Fruit fly (Drosophila melanogaster) whole organism, pupa: ENCODE results near the gene Gem4b.
"Not testable (repeated sequence)": the region's sequence is repeated elsewhere in the genome, so short reads cannot be mapped to it uniquely, and the experiment has no call there.

Source experiments
- CG12605 ChIP-seq: fragments of 200-800 bp; sonication (Bioruptor generic); IDR thresholded peaks from 2 replicates; pipeline ENCODE4 v1.3.6; 2022; ENCODE audit warnings: missing biosample characterization, missing genetic modification characterization
- CG13204 ChIP-seq: fragments of 200-800 bp; sonication (Bioruptor generic); optimal IDR thresholded peaks from 2 replicates; lab custom pipeline; 2018; ENCODE audit warnings: missing biosample characterization, mild to moderate bottlenecking, missing genetic modification characterization, moderate library complexity
- CG14655 ChIP-seq: fragments of 200-800 bp; sonication (Bioruptor generic); optimal IDR thresholded peaks from 3 replicates; lab custom pipeline; 2017; ENCODE audit warnings: mild to moderate bottlenecking, missing biosample characterization, missing genetic modification reagents, missing genetic modification characterization
- CG15710 ChIP-seq: fragments of 200-800 bp; sonication (Bioruptor generic); optimal IDR thresholded peaks from 2 replicates; lab custom pipeline; 2018; ENCODE audit warnings: missing biosample characterization, mild to moderate bottlenecking, missing genetic modification characterization, moderate library complexity
- CG17806 ChIP-seq: fragments of 200-800 bp; sonication (Bioruptor generic); optimal IDR thresholded peaks from 2 replicates; lab custom pipeline; 2018; ENCODE audit warnings: missing biosample characterization, mild to moderate bottlenecking, missing genetic modification characterization, moderate library complexity
- CG32121 ChIP-seq: fragments of 200-800 bp; sonication (Bioruptor generic); IDR thresholded peaks from 2 replicates; pipeline ENCODE4 v1.3.6; 2022; ENCODE audit warnings: missing biosample characterization, missing genetic modification characterization
- CG34367 ChIP-seq: fragments of 200-800 bp; sonication (Bioruptor generic); optimal IDR thresholded peaks from 2 replicates; lab custom pipeline; 2018; ENCODE audit warnings: missing biosample characterization, mild to moderate bottlenecking, missing genetic modification characterization
- CG4496 ChIP-seq: fragments of 200-800 bp; sonication (Bioruptor generic); IDR thresholded peaks from 3 replicates; pipeline ENCODE4 v1.3.6; 2022; ENCODE audit warnings: missing biosample characterization, missing genetic modification characterization
- CG8159 ChIP-seq: fragments of 200-800 bp; sonication (Bioruptor generic); optimal IDR thresholded peaks from 3 replicates; lab custom pipeline; 2018; ENCODE audit warnings: missing biosample characterization, mild to moderate bottlenecking, missing genetic modification characterization, moderate library complexity
- CG8301 ChIP-seq: fragments of 200-800 bp; sonication (Bioruptor generic); optimal IDR thresholded peaks from 2 replicates; lab custom pipeline; 2018; ENCODE audit warnings: missing biosample characterization, mild to moderate bottlenecking, missing genetic modification characterization
- CG9948 ChIP-seq: fragments of 200-800 bp; sonication (Bioruptor generic); optimal IDR thresholded peaks from 2 replicates; lab custom pipeline; 2018; ENCODE audit warnings: missing biosample characterization, mild to moderate bottlenecking, missing genetic modification characterization, moderate library complexity
- D1 ChIP-seq: fragments of 200-800 bp; sonication (Bioruptor generic); optimal IDR thresholded peaks from 2 replicates; lab custom pipeline; 2018; ENCODE audit warnings: missing biosample characterization, mild to moderate bottlenecking, missing genetic modification characterization, moderate library complexity
- EcR ChIP-seq: fragments of 200-800 bp; sonication (Bioruptor generic); optimal IDR thresholded peaks from 3 replicates; lab custom pipeline; 2019; ENCODE audit warnings: missing biosample characterization, missing genetic modification characterization, mild to moderate bottlenecking, moderate library complexity, missing genetic modification reagents
- Ets98B ChIP-seq: fragments of 200-800 bp; sonication (Bioruptor generic); IDR thresholded peaks from 2 replicates; pipeline ENCODE4 v1.3.6; 2022; ENCODE audit warnings: missing biosample characterization, missing genetic modification characterization
- Pif1A ChIP-seq: fragments of 200-800 bp; sonication (Bioruptor generic); optimal IDR thresholded peaks from 3 replicates; lab custom pipeline; 2016; ENCODE audit warnings: missing biosample characterization, missing genetic modification characterization
- Pif1B ChIP-seq: fragments of 200-800 bp; sonication (Bioruptor generic); optimal IDR thresholded peaks from 3 replicates; lab custom pipeline; 2016; ENCODE audit warnings: missing biosample characterization, missing genetic modification characterization
- Snoo ChIP-seq: fragments of 200-800 bp; sonication (Bioruptor generic); optimal IDR thresholded peaks from 3 replicates; lab custom pipeline; 2017; ENCODE audit warnings: missing biosample characterization, mild to moderate bottlenecking, missing genetic modification characterization, inconsistent platforms
- fd96Ca ChIP-seq: fragments of 200-800 bp; sonication (Bioruptor generic); IDR thresholded peaks from 3 replicates; pipeline ENCODE4 v1.3.6; 2022; ENCODE audit warnings: missing biosample characterization, missing genetic modification characterization
- gl ChIP-seq: fragments of 200-800 bp; sonication (Bioruptor generic); optimal IDR thresholded peaks from 2 replicates; lab custom pipeline; 2018; ENCODE audit warnings: missing biosample characterization, mild to moderate bottlenecking, missing genetic modification characterization
- rn ChIP-seq: fragments of 200-800 bp; sonication (Bioruptor generic); IDR thresholded peaks from 2 replicates; pipeline ENCODE4 v1.3.6; 2022; ENCODE audit warnings: missing biosample characterization, missing genetic modification characterization

Gene Gem4b

dm6 chrX:3936174-3936573 lies 4.5 kb upstream of the Gem4b start, which contains the start of the genes CG2938 and Glos:
Gene CG2938, minus strand, starts transcription at chrX:3936469.
Gene Glos, plus strand, starts transcription at chrX:3936517.
- 0 out of 2 replicates have a peak, but pooled peaks have one; percentile 4 for TF ChIP-seq CG32121 (GFP tag; lab: Robert Waterston, UW)
- TF ChIP-seq rn (GFP tag; lab: Robert Waterston, UW), result no peak
- no peak for TF ChIP-seq Snoo (tag; lab: Kevin White, UChicago)

dm6 chrX:3944743-3945142 lies 4.1 kb downstream of the Gem4b start, which contains the start of gene Gem4c:
Gene Gem4c, plus strand, starts transcription at chrX:3945043.
- TF ChIP-seq CG15710; CG34367 (tag; lab: Kevin White, UChicago); CG8159: not testable (repeated sequence)

- TF ChIP-seq Snoo (tag; lab: Kevin White, UChicago), result no peak
- TF ChIP-seq D1, result no peak
- TF ChIP-seq EcR (GFP tag; lab: Kevin White, UChicago), result no peak
- no peak for TF ChIP-seq Pif1B (GFP tag; lab: Kevin White, UChicago)
- TF ChIP-seq CG8159, result peak; percentile 39
- TF ChIP-seq CG4496 (GFP tag; lab: Robert Waterston, UW), result 0 out of 3 replicates have a peak, but pooled peaks have one; percentile 9
- TF ChIP-seq CG8301, result no peak
- peak; percentile 34 for TF ChIP-seq CG34367 (tag; lab: Kevin White, UChicago)
- TF ChIP-seq CG15710, result peak; percentile 5
- no peak for TF ChIP-seq gl (tag; lab: Kevin White, UChicago)
- TF ChIP-seq Ets98B (GFP tag; lab: Robert Waterston, UW), result no peak
- peak; percentile 25 for TF ChIP-seq Pif1A (GFP tag; lab: Kevin White, UChicago)
- TF ChIP-seq CG14655 (GFP tag; lab: Kevin White, UChicago), result no peak
Observed at dm6 chrX:3948889-3949288, 8.2 kb downstream of the Gem4b start, which contains the start of gene Vap33. Gene Vap33, plus strand, starts transcription at chrX:3948975.

- peak; percentile 28; the same call in 1 of the 2 replicates for TF ChIP-seq CG12605 (GFP tag; lab: Robert Waterston, UW)
- peak; percentile 20; the same call in 2 of the 3 replicates for TF ChIP-seq CG4496 (GFP tag; lab: Robert Waterston, UW)
- no peak for TF ChIP-seq Ets98B (GFP tag; lab: Robert Waterston, UW)
- TF ChIP-seq, all 21 proteins: peak for 2
Observed at dm6 chrX:3949409-3950178, 8.9 kb downstream of the Gem4b start.

- TF ChIP-seq rn (GFP tag; lab: Robert Waterston, UW) (0 out of 2 replicates have a peak, but pooled peaks have one; percentile 4), CG32121 (GFP tag; lab: Robert Waterston, UW) (peak; percentile 56; the same call in 1 of the 2 replicates), CG9948 (tag; lab: Kevin White, UChicago) (peak; percentile 8), Snoo (tag; lab: Kevin White, UChicago) (no peak), Ets98B (GFP tag; lab: Robert Waterston, UW) (peak; percentile 15; the same call in 1 of the 2 replicates), CG17806 (tag; lab: Kevin White, UChicago) (no peak), fd96Ca (peak; percentile 76)
Observed at dm6 chrX:3950199-3950645, 9.6 kb downstream of the Gem4b start.

dm6 chrX:3964965-3965420 lies 24.3 kb downstream of the Gem4b start, which contains the start of gene lva:
Gene lva, minus strand, starts transcription at chrX:3965327.
- TF ChIP-seq EcR (GFP tag; lab: Kevin White, UChicago) (peak; percentile 15), CG15710 (peak; percentile 10), CG34367 (tag; lab: Kevin White, UChicago) (peak; percentile 2), gl (tag; lab: Kevin White, UChicago) (peak; percentile 58), CG12605 (GFP tag; lab: Robert Waterston, UW) (no peak)
- TF ChIP-seq, all 21 proteins: peak for 4

dm6 chrX:3967613-3968012 lies 27.0 kb downstream of the Gem4b start:
- TF ChIP-seq CG8301 (no peak), CG13204 (GFP tag; lab: Kevin White, UChicago) (no peak), Pif1A (GFP tag; lab: Kevin White, UChicago) (no peak), CG14655 (GFP tag; lab: Kevin White, UChicago) (no peak), rn (GFP tag; lab: Robert Waterston, UW) (no peak), CG17806 (tag; lab: Kevin White, UChicago) (no peak), gl (tag; lab: Kevin White, UChicago) (no peak), CG34367 (tag; lab: Kevin White, UChicago) (no peak), D1 (no peak)
- TF ChIP-seq, all 21 proteins: peak for 0
